Fruit fly (Drosophila melanogaster) Kc167 (cell line): Measurements from ENCODE around the gene Mocs1.

Experiments used
- Myc ChIP-seq: fragments of >200 bp; optimal IDR thresholded peaks from 2 replicates; lab custom pipeline; 2017; ENCODE audit warnings: missing external identifiers
- Sin3A ChIP-seq: fragments of >200 bp; optimal IDR thresholded peaks from 2 replicates; lab custom pipeline; 2018; ENCODE audit warnings: missing external identifiers
- h ChIP-seq: fragments of >200 bp; optimal IDR thresholded peaks from 3 replicates; lab custom pipeline; 2018; ENCODE audit warnings: missing external identifiers
- insv ChIP-seq: fragments of >200 bp; optimal IDR thresholded peaks from 3 replicates; lab custom pipeline; 2018; ENCODE audit warnings: missing external identifiers
- psq ChIP-seq: fragments of >200 bp; optimal IDR thresholded peaks from 2 replicates; lab custom pipeline; 2017; ENCODE audit warnings: missing external identifiers
- ttk ChIP-seq: sonication (Bioruptor generic); optimal IDR thresholded peaks from 2 replicates; lab custom pipeline; 2017; ENCODE audit warnings: missing external identifiers

Gene Mocs1

DNA sequence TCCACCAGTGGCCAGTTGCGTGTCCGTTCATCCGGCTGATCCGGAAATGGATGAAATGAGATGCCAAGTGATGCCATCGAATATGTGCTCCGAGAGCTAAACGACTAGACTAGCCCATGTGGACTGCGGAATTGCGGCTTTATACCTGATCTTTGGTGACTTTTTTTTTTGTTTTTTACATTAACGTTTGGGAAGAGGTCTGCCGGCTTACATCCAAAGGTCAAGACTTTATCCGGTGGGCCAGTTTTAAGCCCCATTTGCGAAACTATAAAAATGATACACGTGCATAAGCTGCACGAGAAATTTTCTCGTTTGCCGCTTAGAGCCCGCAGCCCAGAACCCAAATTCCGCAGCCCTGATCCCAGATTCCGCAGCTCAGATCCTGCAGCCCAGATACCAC lies 32.6 kb downstream of the Mocs1 start, which contains the start of gene Elo68alpha:
Gene Elo68alpha, minus strand, starts transcription at position 101 of the 400 bp plus-strand sequence.
- TF ChIP-seq h (lab: Kevin White, UChicago): no peak
- no peak for TF ChIP-seq Myc (lab: Kevin White, UChicago)
- no peak for TF ChIP-seq Sin3A (lab: Kevin White, UChicago)
- no peak for TF ChIP-seq insv (lab: Kevin White, UChicago)
- no peak for TF ChIP-seq ttk (lab: Kevin White, UChicago)
- no peak for TF ChIP-seq psq (lab: Kevin White, UChicago)

dm6 chr3L:11103773-11104172 lies 33.4 kb downstream of the Mocs1 start, which contains the start of gene CG32071:
Gene CG32071, minus strand, starts transcription at chr3L:11103873.
- no peak for TF ChIP-seq Myc (lab: Kevin White, UChicago)
- TF ChIP-seq insv (lab: Kevin White, UChicago): no peak
- TF ChIP-seq h (lab: Kevin White, UChicago): no peak
- TF ChIP-seq ttk (lab: Kevin White, UChicago): no peak
- no peak for TF ChIP-seq Sin3A (lab: Kevin White, UChicago)
- no peak for TF ChIP-seq psq (lab: Kevin White, UChicago)

- TF ChIP-seq ttk (lab: Kevin White, UChicago) (no peak), Sin3A (lab: Kevin White, UChicago) (no peak), insv (lab: Kevin White, UChicago) (no peak)
These were observed 37.1 kb downstream of the Mocs1 start, which contains the start of gene CG32073 for dm6 chr3L:11107432-11107831. Gene CG32073, minus strand, starts transcription at chr3L:11107582.

- TF ChIP-seq Myc (lab: Kevin White, UChicago): no peak
- TF ChIP-seq ttk (lab: Kevin White, UChicago): no peak
- TF ChIP-seq h (lab: Kevin White, UChicago): no peak
- TF ChIP-seq insv (lab: Kevin White, UChicago): no peak
- no peak for TF ChIP-seq psq (lab: Kevin White, UChicago)
- TF ChIP-seq Sin3A (lab: Kevin White, UChicago): no peak
These were observed 37.6 kb downstream of the Mocs1 start, which contains the start of gene CG12522 for dm6 chr3L:11107935-11108334. Gene CG12522, plus strand, starts transcription at chr3L:11108235.

DNA sequence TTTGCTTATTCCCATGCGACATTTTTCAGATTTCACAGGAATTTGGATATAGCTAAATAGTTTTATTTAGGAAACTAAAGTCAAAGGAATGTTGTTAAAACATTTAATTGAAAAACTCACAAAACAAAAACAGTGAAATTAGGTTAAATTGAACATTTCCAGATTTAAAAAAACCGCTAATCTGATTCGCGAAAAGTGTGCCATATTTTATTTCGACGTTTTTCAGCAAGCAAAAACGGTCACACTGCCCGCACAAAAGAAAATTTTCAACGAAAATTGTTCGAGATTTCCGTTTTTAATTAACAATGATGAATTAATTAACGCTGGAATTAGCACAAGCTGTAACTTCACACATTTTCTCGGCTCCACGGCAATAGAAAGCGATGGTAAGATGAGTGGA lies 39.1 kb downstream of the Mocs1 start, which contains the start of the genes CG34012 and emei:
Gene CG34012, minus strand, starts transcription at position 52 of the 400 bp plus-strand sequence.
Gene emei, plus strand, starts transcription at position 237 of the 400 bp plus-strand sequence.
- no peak for TF ChIP-seq insv (lab: Kevin White, UChicago)
- TF ChIP-seq ttk (lab: Kevin White, UChicago): no peak
- no peak for TF ChIP-seq Sin3A (lab: Kevin White, UChicago)
- TF ChIP-seq Myc (lab: Kevin White, UChicago): no peak
- TF ChIP-seq h (lab: Kevin White, UChicago): no peak
- TF ChIP-seq psq (lab: Kevin White, UChicago): no peak

dm6 chr3L:11112427-11112826 lies 42.1 kb downstream of the Mocs1 start:
- TF ChIP-seq ttk (lab: Kevin White, UChicago) (no peak), psq (lab: Kevin White, UChicago) (no peak), h (lab: Kevin White, UChicago) (no peak), insv (lab: Kevin White, UChicago) (no peak), Myc (lab: Kevin White, UChicago) (no peak), Sin3A (lab: Kevin White, UChicago) (no peak)

dm6 chr3L:11113198-11114197 lies 43.2 kb downstream of the Mocs1 start, which contains the start of gene Sod1:
Gene Sod1, minus strand, starts transcription at chr3L:11113740.
- TF ChIP-seq h (lab: Kevin White, UChicago) (no peak), psq (lab: Kevin White, UChicago) (no peak), Sin3A (lab: Kevin White, UChicago) (no peak), Myc (lab: Kevin White, UChicago) (no peak), insv (lab: Kevin White, UChicago) (no peak), ttk (lab: Kevin White, UChicago) (no peak)

- TF ChIP-seq psq (lab: Kevin White, UChicago) (no peak), h (lab: Kevin White, UChicago) (no peak), Myc (lab: Kevin White, UChicago) (no peak), insv (lab: Kevin White, UChicago) (no peak), Sin3A (lab: Kevin White, UChicago) (no peak), ttk (lab: Kevin White, UChicago) (no peak)
These were observed 47.4 kb downstream of the Mocs1 start for dm6 chr3L:11117733-11118132.

- TF ChIP-seq insv (lab: Kevin White, UChicago) (no peak), ttk (lab: Kevin White, UChicago) (no peak), h (lab: Kevin White, UChicago) (no peak), Myc (lab: Kevin White, UChicago) (no peak), Sin3A (lab: Kevin White, UChicago) (no peak), psq (lab: Kevin White, UChicago) (no peak)
These were observed 48.5 kb downstream of the Mocs1 start for dm6 chr3L:11118627-11119395.

DNA sequence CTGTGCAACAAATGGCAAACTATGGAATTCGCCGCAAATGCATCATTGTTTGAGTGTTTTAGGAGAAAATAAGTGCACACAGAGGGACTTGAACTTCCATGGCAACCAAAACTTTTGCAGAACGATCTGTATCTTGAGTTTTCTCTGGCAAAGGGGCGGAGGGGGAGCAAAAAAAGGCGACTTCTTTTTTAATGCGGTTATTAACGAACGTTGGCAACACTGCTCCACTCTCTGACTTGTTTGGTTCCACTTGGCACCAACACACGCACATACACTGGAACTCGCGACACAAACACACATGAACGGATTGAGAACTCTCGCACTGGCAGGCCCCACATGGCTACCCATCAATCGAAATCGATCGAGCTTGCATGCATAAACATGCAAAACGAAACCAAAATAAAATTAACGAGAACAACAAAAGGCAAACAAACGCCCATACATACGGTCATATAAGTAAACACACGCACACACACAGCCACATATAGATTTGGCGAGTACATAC lies 49.1 kb downstream of the Mocs1 start:
- TF ChIP-seq insv (lab: Kevin White, UChicago): no peak
- no peak for TF ChIP-seq h (lab: Kevin White, UChicago)
- no peak for TF ChIP-seq Myc (lab: Kevin White, UChicago)
- no peak for TF ChIP-seq ttk (lab: Kevin White, UChicago)
- no peak for TF ChIP-seq psq (lab: Kevin White, UChicago)
